Fruit fly (Drosophila melanogaster) whole organism, prepupa: ENCODE data around the gene Pi3K21B.

Experiments
- Blimp-1 ChIP-seq: fragments of 200-800 bp; sonication (Bioruptor generic); optimal IDR thresholded peaks from 3 replicates; lab custom pipeline; 2017; ENCODE audit warnings: missing biosample characterization, missing genetic modification characterization, mild to moderate bottlenecking, moderate library complexity, missing genetic modification reagents
- CG10631 ChIP-seq: fragments of 200-800 bp; sonication (Bioruptor generic); optimal IDR thresholded peaks from 2 replicates; lab custom pipeline; 2016; ENCODE audit warnings: missing biosample characterization, missing genetic modification characterization
- CG10669 ChIP-seq: fragments of 200-800 bp; sonication (Bioruptor generic); optimal IDR thresholded peaks from 3 replicates; lab custom pipeline; 2018; ENCODE audit warnings: missing biosample characterization, mild to moderate bottlenecking, missing genetic modification characterization, moderate library complexity
- CG11294 ChIP-seq: fragments of 200-800 bp; sonication (Bioruptor generic); IDR thresholded peaks from 2 replicates; pipeline ENCODE4 v1.3.6; 2022; ENCODE audit warnings: missing biosample characterization, missing genetic modification characterization
- CG11762 ChIP-seq: fragments of 200-800 bp; sonication (Bioruptor generic); optimal IDR thresholded peaks from 3 replicates; lab custom pipeline; 2016; ENCODE audit warnings: missing biosample characterization, missing genetic modification characterization; ENCODE audit not compliant: insufficient read depth
- CG11902 ChIP-seq: fragments of 200-800 bp; sonication (Bioruptor generic); optimal IDR thresholded peaks from 3 replicates; lab custom pipeline; 2016; ENCODE audit warnings: missing biosample characterization, missing genetic modification characterization
- CG1621 ChIP-seq: fragments of 200-800 bp; sonication (Bioruptor generic); optimal IDR thresholded peaks from 3 replicates; lab custom pipeline; 2018; ENCODE audit warnings: missing biosample characterization, mild to moderate bottlenecking, missing genetic modification characterization
- CG16779 ChIP-seq: fragments of 200-800 bp; sonication (Bioruptor generic); optimal IDR thresholded peaks from 3 replicates; lab custom pipeline; 2017; ENCODE audit warnings: missing biosample characterization, mild to moderate bottlenecking, missing genetic modification characterization
- CG3032 ChIP-seq: fragments of 200-800 bp; optimal IDR thresholded peaks from 2 replicates; lab custom pipeline; 2019; ENCODE audit warnings: missing biosample characterization, mild to moderate bottlenecking, missing genetic modification characterization, moderate library complexity
- CG31627 ChIP-seq: fragments of 200-800 bp; sonication (Bioruptor generic); optimal IDR thresholded peaks from 3 replicates; lab custom pipeline; 2016; ENCODE audit warnings: missing biosample characterization, missing genetic modification characterization
- CG32006 ChIP-seq: fragments of 200-800 bp; sonication (Bioruptor generic); optimal IDR thresholded peaks from 3 replicates; lab custom pipeline; 2017; ENCODE audit warnings: missing biosample characterization, mild to moderate bottlenecking, missing genetic modification characterization
- CG6163 ChIP-seq: fragments of 200-800 bp; sonication (Bioruptor generic); IDR thresholded peaks from 3 replicates; pipeline ENCODE4 v1.3.6; 2022; ENCODE audit warnings: missing biosample characterization, missing genetic modification characterization
- CG6792 ChIP-seq: fragments of 200-800 bp; sonication (Bioruptor generic); optimal IDR thresholded peaks from 3 replicates; lab custom pipeline; 2016; ENCODE audit warnings: missing biosample characterization, missing genetic modification characterization
- CG6808 ChIP-seq: fragments of 200-800 bp; sonication (Bioruptor generic); optimal IDR thresholded peaks from 3 replicates; lab custom pipeline; 2017; ENCODE audit warnings: missing biosample characterization, missing genetic modification characterization, mild to moderate bottlenecking, moderate library complexity, missing genetic modification reagents
- CG6854 ChIP-seq: fragments of 200-800 bp; sonication (Bioruptor generic); optimal IDR thresholded peaks from 2 replicates; lab custom pipeline; 2017; ENCODE audit warnings: missing biosample characterization, mild to moderate bottlenecking, missing genetic modification characterization
- CG7368 ChIP-seq: fragments of 200-800 bp; sonication (Bioruptor generic); optimal IDR thresholded peaks from 3 replicates; lab custom pipeline; 2016; ENCODE audit warnings: missing biosample characterization, missing genetic modification characterization
- CG8119 ChIP-seq: fragments of 200-800 bp; sonication (Bioruptor generic); IDR thresholded peaks from 3 replicates; pipeline ENCODE4 v1.3.6; 2022; ENCODE audit warnings: missing biosample characterization, missing genetic modification characterization
- CG8319 ChIP-seq: fragments of 200-800 bp; sonication (Bioruptor generic); optimal IDR thresholded peaks from 3 replicates; lab custom pipeline; 2016; ENCODE audit warnings: missing biosample characterization, missing genetic modification characterization
- CG8632 ChIP-seq: fragments of 200-800 bp; sonication (Bioruptor generic); optimal IDR thresholded peaks from 3 replicates; lab custom pipeline; 2016; ENCODE audit warnings: missing biosample characterization, missing genetic modification characterization
- CG9139 ChIP-seq: fragments of 200-800 bp; sonication (Bioruptor generic); optimal IDR thresholded peaks from 3 replicates; lab custom pipeline; 2017; ENCODE audit warnings: missing biosample characterization, mild to moderate bottlenecking, missing genetic modification characterization
- Eip75B ChIP-seq: fragments of 200-800 bp; sonication (Bioruptor generic); optimal IDR thresholded peaks from 3 replicates; lab custom pipeline; 2016; ENCODE audit warnings: missing biosample characterization, missing genetic modification characterization
- Eip78C ChIP-seq: fragments of 200-800 bp; sonication (Bioruptor generic); peaks from one replicate; lab custom pipeline; 2016; ENCODE audit warnings: missing biosample characterization, missing genetic modification characterization
- Ets21C ChIP-seq: fragments of 200-800 bp; sonication (Bioruptor generic); optimal IDR thresholded peaks from 3 replicates; lab custom pipeline; 2016; ENCODE audit warnings: missing biosample characterization, missing genetic modification characterization
- Ets96B ChIP-seq: fragments of 200-800 bp; optimal IDR thresholded peaks from 2 replicates; lab custom pipeline; 2019; ENCODE audit warnings: missing biosample characterization, mild to moderate bottlenecking, missing genetic modification characterization, moderate library complexity
- Hr38 ChIP-seq: sonication (Bioruptor generic); optimal IDR thresholded peaks from 2 replicates; lab custom pipeline; 2016; ENCODE audit warnings: missing biosample characterization, missing genetic modification characterization
- Hr39 ChIP-seq: fragments of 200-800 bp; sonication (Bioruptor generic); optimal IDR thresholded peaks from 2 replicates; lab custom pipeline; 2016; ENCODE audit warnings: missing biosample characterization, missing genetic modification characterization
- Hr4 ChIP-seq: fragments of 200-800 bp; sonication (Bioruptor generic); optimal IDR thresholded peaks from 3 replicates; lab custom pipeline; 2016; ENCODE audit warnings: missing biosample characterization, missing genetic modification characterization
- Lpt ChIP-seq: fragments of 200-800 bp; sonication (Bioruptor generic); optimal IDR thresholded peaks from 3 replicates; lab custom pipeline; 2016; ENCODE audit warnings: missing biosample characterization, missing genetic modification characterization
- Met ChIP-seq: fragments of 200-800 bp; sonication (Bioruptor generic); optimal IDR thresholded peaks from 3 replicates; lab custom pipeline; 2016; ENCODE audit warnings: missing biosample characterization, missing genetic modification characterization
- OdsH ChIP-seq: fragments of 200-800 bp; sonication (Bioruptor generic); optimal IDR thresholded peaks from 3 replicates; lab custom pipeline; 2016; ENCODE audit warnings: missing biosample characterization, missing genetic modification characterization
- Sox102F ChIP-seq: fragments of 200-800 bp; sonication (Bioruptor generic); optimal IDR thresholded peaks from 2 replicates; lab custom pipeline; 2016; ENCODE audit warnings: missing biosample characterization, mild to moderate bottlenecking, missing genetic modification characterization
- Sox14 ChIP-seq: fragments of 200-800 bp; sonication (Bioruptor generic); optimal IDR thresholded peaks from 3 replicates; lab custom pipeline; 2016; ENCODE audit warnings: missing biosample characterization, missing genetic modification characterization
- achi ChIP-seq: fragments of 200-800 bp; sonication (Bioruptor generic); optimal IDR thresholded peaks from 3 replicates; lab custom pipeline; 2016; ENCODE audit warnings: missing biosample characterization, missing genetic modification characterization
- cyc ChIP-seq: fragments of 200-800 bp; sonication (Bioruptor generic); optimal IDR thresholded peaks from 3 replicates; lab custom pipeline; 2016; ENCODE audit warnings: missing biosample characterization, missing genetic modification characterization
- dac ChIP-seq: fragments of 200-800 bp; sonication (Bioruptor generic); optimal IDR thresholded peaks from 2 replicates; lab custom pipeline; 2017; ENCODE audit warnings: missing biosample characterization, mild to moderate bottlenecking, missing genetic modification characterization
- dsx ChIP-seq: fragments of 200-800 bp; optimal IDR thresholded peaks from 3 replicates; lab custom pipeline; 2019; ENCODE audit warnings: missing biosample characterization, mild to moderate bottlenecking, missing genetic modification characterization, moderate library complexity; ENCODE audit not compliant: poor library complexity, severe bottlenecking
- eg ChIP-seq: fragments of 200-800 bp; sonication (Bioruptor generic); IDR thresholded peaks from 3 replicates; pipeline ENCODE4 v1.3.6; 2022; ENCODE audit warnings: missing biosample characterization, missing genetic modification characterization
- esn ChIP-seq: fragments of 200-800 bp; sonication (Bioruptor generic); optimal IDR thresholded peaks from 2 replicates; lab custom pipeline; 2016; ENCODE audit warnings: missing biosample characterization, mild to moderate bottlenecking, missing genetic modification characterization, moderate library complexity
- fd59A ChIP-seq: fragments of 200-800 bp; sonication (Bioruptor generic); optimal IDR thresholded peaks from 2 replicates; lab custom pipeline; 2017; ENCODE audit warnings: missing biosample characterization, mild to moderate bottlenecking, missing genetic modification characterization, missing genetic modification reagents
- fkh ChIP-seq: fragments of 200-800 bp; sonication (Bioruptor generic); optimal IDR thresholded peaks from 3 replicates; lab custom pipeline; 2017; ENCODE audit warnings: missing biosample characterization, mild to moderate bottlenecking, missing genetic modification characterization, moderate library complexity
- lz ChIP-seq: fragments of 200-800 bp; sonication (Bioruptor generic); optimal IDR thresholded peaks from 3 replicates; lab custom pipeline; 2016; ENCODE audit warnings: missing biosample characterization, missing genetic modification characterization
- pdm3 ChIP-seq: fragments of 200-800 bp; sonication (Bioruptor generic); optimal IDR thresholded peaks from 3 replicates; lab custom pipeline; 2016; ENCODE audit warnings: missing biosample characterization, missing genetic modification characterization
- salr ChIP-seq, 2 experiments: fragments of 200-800 bp; sonication (Bioruptor generic); optimal IDR thresholded peaks; 3 replicates each; lab custom pipeline; 2016 to 2018; ENCODE audit warnings: missing biosample characterization in 2 of 2, missing genetic modification characterization in 2 of 2, mild to moderate bottlenecking in 1 of 2
- spab ChIP-seq: fragments of 200-800 bp; sonication (Bioruptor generic); optimal IDR thresholded peaks from 2 replicates; lab custom pipeline; 2017; ENCODE audit warnings: missing biosample characterization, mild to moderate bottlenecking, missing genetic modification characterization, missing genetic modification reagents
- ss ChIP-seq, 2 experiments: fragments of 200-800 bp; sonication (Bioruptor generic); optimal IDR thresholded peaks; 2 replicates in 1 of 2; 3 replicates in 1 of 2; lab custom pipeline; 2017 to 2018; ENCODE audit warnings: mild to moderate bottlenecking in 2 of 2, missing biosample characterization in 2 of 2, missing genetic modification characterization in 2 of 2, moderate library complexity in 1 of 2
- svp ChIP-seq: fragments of 200-800 bp; sonication (Bioruptor generic); peaks from one replicate; lab custom pipeline; 2016; ENCODE audit warnings: missing biosample characterization, missing genetic modification characterization
- topi ChIP-seq: fragments of 200-800 bp; sonication (Bioruptor generic); optimal IDR thresholded peaks from 3 replicates; lab custom pipeline; 2016; ENCODE audit warnings: missing biosample characterization, missing genetic modification characterization
- vri ChIP-seq: fragments of 200-800 bp; sonication (Bioruptor generic); optimal IDR thresholded peaks from 3 replicates; lab custom pipeline; 2016; ENCODE audit warnings: missing biosample characterization, mild to moderate bottlenecking, missing genetic modification characterization

Gene Pi3K21B

dm6 chr2L:278134-278533 lies 19.5 kb upstream of the Pi3K21B start, which contains the start of gene CG17078:
CG17078 (minus strand) TSS chr2L:278234.
- no peak for TF ChIP-seq CG11294 (GFP tag; lab: Robert Waterston, UW)
- no peak for TF ChIP-seq ss (GFP tag; optimal IDR thresholded peaks at IDR 0.05; lab: Kevin White, UChicago)
- TF ChIP-seq CG32006: no peak
- no peak for TF ChIP-seq Lpt (GFP tag; lab: Kevin White, UChicago)
- TF ChIP-seq CG11902: no peak
- TF ChIP-seq OdsH (GFP tag; lab: Kevin White, UChicago): no peak
- no peak for TF ChIP-seq pdm3 (GFP tag; lab: Kevin White, UChicago)
- no peak for TF ChIP-seq Hr4 (GFP tag; lab: Kevin White, UChicago)
- no peak for TF ChIP-seq Met (GFP tag; lab: Kevin White, UChicago)
- no peak for TF ChIP-seq CG31627
- no peak for TF ChIP-seq fkh
- TF ChIP-seq CG8319 (GFP tag; lab: Kevin White, UChicago): no peak
- TF ChIP-seq CG7368: no peak
- TF ChIP-seq CG9139 (GFP tag; lab: Kevin White, UChicago): no peak
- TF ChIP-seq Eip75B: no peak
- TF ChIP-seq vri (GFP tag; lab: Kevin White, UChicago): no peak
- no peak for TF ChIP-seq CG16779 (tag; lab: Kevin White, UChicago)
- TF ChIP-seq dac (GFP tag; lab: Kevin White, UChicago): no peak
- TF ChIP-seq spab: no peak
- TF ChIP-seq Ets21C (GFP tag; lab: Kevin White, UChicago): no peak

- TF ChIP-seq fd59A (GFP tag; lab: Kevin White, UChicago) (no peak), OdsH (GFP tag; lab: Kevin White, UChicago) (no peak), Lpt (GFP tag; lab: Kevin White, UChicago) (no peak), Blimp-1 (peak; percentile 71), ss (GFP tag; optimal IDR thresholded peaks at IDR 0.05; lab: Kevin White, UChicago) (peak in 1 of 2 experiments; percentile 31), CG16779 (tag; lab: Kevin White, UChicago) (no peak), Sox102F (GFP tag; lab: Kevin White, UChicago) (no peak), CG6808 (GFP tag; lab: Kevin White, UChicago) (no peak), achi (GFP tag; lab: Kevin White, UChicago) (no peak), svp (GFP tag; lab: Kevin White, UChicago) (peak; percentile 85), topi (GFP tag; lab: Kevin White, UChicago) (peak; percentile 37), dsx (GFP tag; lab: Kevin White, UChicago) (peak; percentile 93), CG1621 (tag; lab: Kevin White, UChicago) (peak; percentile 35), esn (GFP tag; lab: Kevin White, UChicago) (peak; percentile 61), CG6163 (peak; percentile 45; the same call in 2 of the 3 replicates), CG7368 (no peak), eg (GFP tag; lab: Robert Waterston, UW) (0 out of 3 replicates have a peak, but pooled peaks have one; percentile 35), Ets96B (tag; lab: Kevin White, UChicago) (peak; percentile 3), CG11762 (peak; percentile 4), CG9139 (GFP tag; lab: Kevin White, UChicago) (peak; percentile 43), CG3032 (tag; lab: Kevin White, UChicago) (peak; percentile 41), Eip78C (GFP tag; lab: Kevin White, UChicago) (peak; percentile 69), Hr38 (GFP tag; lab: Kevin White, UChicago) (no peak), CG6792 (GFP tag; lab: Kevin White, UChicago) (no peak), Met (GFP tag; lab: Kevin White, UChicago) (no peak), CG8119 (GFP tag; lab: Robert Waterston, UW) (no peak), pdm3 (GFP tag; lab: Kevin White, UChicago) (no peak), salr (GFP tag; optimal IDR thresholded peaks at IDR 0.05; lab: Kevin White, UChicago) (peak in 1 of 2 experiments; percentile 7), CG10631 (GFP tag; lab: Kevin White, UChicago) (no peak), cyc (GFP tag; lab: Kevin White, UChicago) (peak; percentile 31), Hr39 (GFP tag; lab: Kevin White, UChicago) (no peak), Eip75B (no peak), CG6854 (peak; percentile 61), CG10669 (GFP tag; lab: Kevin White, UChicago) (no peak), CG31627 (peak; percentile 28), dac (GFP tag; lab: Kevin White, UChicago) (no peak), Sox14 (peak; percentile 43), spab (no peak), lz (peak; percentile 48), Hr4 (GFP tag; lab: Kevin White, UChicago) (no peak), CG8632 (GFP tag; lab: Kevin White, UChicago) (no peak), fkh (peak; percentile 80), CG32006 (no peak)
Observed at dm6 chr2L:283071-283482, 14.6 kb upstream of the Pi3K21B start, which contains the start of gene CG11601. CG11601 (minus strand) TSS chr2L:283269.
